Fruit fly (Drosophila melanogaster): ENCODE results near the gene CG42713.

The CG42713 gene

DNA sequence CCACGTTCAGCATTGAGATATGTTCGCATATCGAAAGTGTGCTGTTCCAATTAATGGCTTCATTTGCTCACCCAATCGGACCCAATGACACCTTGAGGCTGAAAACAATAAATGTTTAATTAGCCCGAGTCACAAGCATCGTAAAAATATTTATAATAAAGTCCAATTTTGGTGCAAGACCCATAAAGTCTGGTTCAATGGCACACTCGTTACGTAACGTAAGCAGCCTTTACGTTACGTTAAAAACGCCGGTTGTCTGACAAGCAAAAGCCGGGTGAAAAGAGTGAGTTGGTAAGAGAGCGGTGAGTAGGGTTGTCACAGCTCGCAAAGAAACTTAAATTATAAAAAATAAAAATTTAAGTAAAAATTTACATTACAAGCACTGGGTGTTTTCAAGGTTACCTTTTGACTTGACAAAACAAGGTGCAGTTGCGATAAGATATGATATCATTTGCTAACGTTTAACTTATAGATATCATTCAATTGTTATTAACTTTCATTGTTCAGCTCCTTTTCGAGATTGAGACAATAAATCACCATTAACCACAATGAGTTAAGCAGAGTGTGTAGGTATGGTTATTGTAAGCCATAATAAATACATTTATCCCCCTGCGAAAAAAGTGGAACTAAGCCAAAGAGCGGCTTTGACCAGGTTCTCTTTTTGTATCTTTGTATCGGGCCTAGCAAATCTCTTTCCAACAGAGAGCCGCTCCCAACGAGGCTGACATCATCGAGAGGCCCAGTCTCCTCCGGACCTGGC lies 6.9 kb downstream of the CG42713 start:
- TF ChIP-seq Mio (GFP tag; optimal IDR thresholded peaks at IDR 0.05) (no peak), usp (GFP tag; optimal IDR thresholded peaks at IDR 0.05) (no peak), h (GFP tag; optimal IDR thresholded peaks at IDR 0.05) (peak; percentile 69), dl (GFP tag; optimal IDR thresholded peaks at IDR 0.05; ENCODE audit: insufficient read depth in 1 of 2, partially characterized antibody in 2 of 2) (peak; percentile 45 to 77), Vsx2 (GFP tag; optimal IDR thresholded peaks at IDR 0.05; ENCODE audit: partially characterized antibody) (no peak), sage (GFP tag; optimal IDR thresholded peaks at IDR 0.05) (peak; percentile 61), CG9705 (GFP tag; optimal IDR thresholded peaks at IDR 0.05) (peak; percentile 68), Jra (GFP tag; optimal IDR thresholded peaks at IDR 0.05) (no peak), Myc (optimal IDR thresholded peaks at IDR 0.05) (no peak), br (GFP tag; optimal IDR thresholded peaks at IDR 0.05) (peak; percentile 73), fru (GFP tag; optimal IDR thresholded peaks at IDR 0.05) (peak; percentile 71), rgr (GFP tag; optimal IDR thresholded peaks at IDR 0.05) (peak; percentile 54), sv (GFP tag; optimal IDR thresholded peaks at IDR 0.05) (peak; percentile 34), Hr78 (GFP tag; optimal IDR thresholded peaks at IDR 0.05) (no peak), N (GFP tag; optimal IDR thresholded peaks at IDR 0.05) (no peak), tai (GFP tag; optimal IDR thresholded peaks at IDR 0.05) (peak; percentile 54), dmrt93B (GFP tag; optimal IDR thresholded peaks at IDR 0.05) (peak; percentile 45), Dfd (GFP tag; optimal IDR thresholded peaks at IDR 0.05) (no peak), Rel (GFP tag; optimal IDR thresholded peaks at IDR 0.05) (peak; percentile 71), Rel (tag; optimal IDR thresholded peaks at IDR 0.05) (no peak), OdsH (GFP tag; optimal IDR thresholded peaks at IDR 0.05) (peak; percentile 68), Hr83 (GFP tag; optimal IDR thresholded peaks at IDR 0.05; ENCODE audit: poor library complexity, severe bottlenecking) (no peak), Abd-B (GFP tag; optimal IDR thresholded peaks at IDR 0.05) (no peak), brk (GFP tag; optimal IDR thresholded peaks at IDR 0.05) (peak; percentile 59), Hnf4 (GFP tag; optimal IDR thresholded peaks at IDR 0.05) (peak; percentile 15), woc (GFP tag; optimal IDR thresholded peaks at IDR 0.05) (peak; percentile 55), foxo (GFP tag; optimal IDR thresholded peaks at IDR 0.05) (peak in 1 of 2 experiments; percentile 67), psq (GFP tag; optimal IDR thresholded peaks at IDR 0.05) (peak; percentile 48), pan (optimal IDR thresholded peaks at IDR 0.05) (no peak), dsf (GFP tag; optimal IDR thresholded peaks at IDR 0.05; ENCODE audit: borderline replicate concordance) (no peak), CG32264 (GFP tag; optimal IDR thresholded peaks at IDR 0.05) (no peak), GATAd (GFP tag; optimal IDR thresholded peaks at IDR 0.05) (no peak), HLH106 (tag; optimal IDR thresholded peaks at IDR 0.05) (peak; percentile 81), Sp1 (GFP tag; optimal IDR thresholded peaks at IDR 0.05) (peak; percentile 74), Dif (GFP tag; optimal IDR thresholded peaks at IDR 0.05; ENCODE audit: partially characterized antibody) (peak; percentile 49), jim (GFP tag; optimal IDR thresholded peaks at IDR 0.05) (no peak), lola (GFP tag; optimal IDR thresholded peaks at IDR 0.05) (no peak), ey (GFP tag; optimal IDR thresholded peaks at IDR 0.05) (peak; percentile 74), CrebA (GFP tag; optimal IDR thresholded peaks at IDR 0.05; ENCODE audit: borderline replicate concordance) (peak; percentile 30)

DNA sequence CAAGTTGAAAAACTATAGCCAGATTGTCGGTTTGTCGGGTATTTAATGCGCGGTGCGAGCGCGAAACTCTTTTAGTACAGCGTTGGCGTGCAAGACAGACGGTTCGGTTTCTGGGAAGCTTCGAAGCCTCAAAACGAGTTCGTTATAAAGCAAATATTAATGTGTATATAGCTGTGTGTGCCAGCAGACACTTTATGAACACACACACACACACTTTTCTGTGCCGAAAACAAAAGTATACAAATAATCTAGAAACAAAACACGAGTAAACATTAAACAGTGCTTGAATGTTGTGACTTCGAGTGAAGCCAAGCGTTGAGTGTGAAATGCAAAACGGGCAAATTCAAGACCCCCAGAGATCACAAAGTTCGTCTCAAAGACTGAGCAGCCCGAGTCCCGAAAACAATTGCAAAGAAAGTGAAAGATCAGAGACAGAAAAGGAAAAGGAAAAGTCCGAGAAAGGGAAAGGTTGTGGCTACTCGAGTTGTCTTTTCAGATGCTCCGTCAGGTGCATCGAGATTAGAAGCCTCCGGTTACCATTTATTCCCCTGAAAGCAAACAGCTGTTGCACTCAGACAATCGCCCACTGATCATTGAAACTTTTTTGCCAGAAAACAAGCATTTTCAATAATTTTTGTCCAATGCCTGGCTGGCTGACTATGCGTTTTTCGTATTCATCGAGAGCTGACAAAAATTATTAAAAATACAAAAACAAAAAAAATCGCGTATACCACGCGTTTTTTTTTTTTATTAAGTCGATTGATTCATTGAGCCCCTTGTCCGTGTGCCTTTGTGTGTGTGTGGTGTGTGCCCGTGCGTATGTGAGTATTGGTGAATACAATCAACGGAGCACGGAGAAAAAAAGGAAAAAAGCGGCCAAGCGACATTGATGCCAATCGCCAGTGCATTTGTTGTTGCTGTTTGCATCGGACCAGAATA lies 7.7 kb downstream of the CG42713 start, which contains the start of gene CG34398:
TSS of gene CG34398 (plus strand) at position 73 of the 939 bp plus-strand sequence.
- TF ChIP-seq fru (GFP tag; optimal IDR thresholded peaks at IDR 0.05) (no peak), woc (GFP tag; optimal IDR thresholded peaks at IDR 0.05) (peak; percentile 3), Hr78 (GFP tag; optimal IDR thresholded peaks at IDR 0.05) (no peak), GATAd (GFP tag; optimal IDR thresholded peaks at IDR 0.05) (no peak), Hr83 (GFP tag; optimal IDR thresholded peaks at IDR 0.05; ENCODE audit: poor library complexity, severe bottlenecking) (peak; percentile 53), sage (GFP tag; optimal IDR thresholded peaks at IDR 0.05) (peak; percentile 58), usp (GFP tag; optimal IDR thresholded peaks at IDR 0.05) (no peak), sv (GFP tag; optimal IDR thresholded peaks at IDR 0.05) (no peak), Dfd (GFP tag; optimal IDR thresholded peaks at IDR 0.05) (no peak), Vsx2 (GFP tag; optimal IDR thresholded peaks at IDR 0.05; ENCODE audit: partially characterized antibody) (peak; percentile 18)
